Worm (Caenorhabditis elegans): ENCODE results near the gene col-86.
"Not testable (repeated sequence)": the region's sequence is repeated elsewhere in the genome, so short reads cannot be mapped to it uniquely, and the experiment has no call there.

col-86 gene

ce11 chrII:13078848-13079428 is 19.1 kb downstream of the col-86 start, which contains the start of gene F42G4.6:
Gene F42G4.6 (plus strand): TSS chrII:13079378.
- TF ChIP-seq unc-62 (GFP tag; optimal IDR thresholded peaks at IDR 0.05), result no peak

- TF ChIP-seq unc-62 (GFP tag; optimal IDR thresholded peaks at IDR 0.05), result no peak
These were observed 20.3 kb downstream of the col-86 start for ce11 chrII:13077746-13078145.

- TF ChIP-seq unc-62 (GFP tag; optimal IDR thresholded peaks at IDR 0.05), result no peak
These were observed 21.7 kb downstream of the col-86 start for ce11 chrII:13076301-13076916.

- no peak for TF ChIP-seq unc-62 (GFP tag; optimal IDR thresholded peaks at IDR 0.05)
These were observed 24.3 kb downstream of the col-86 start for ce11 chrII:13073742-13074141.

ce11 chrII:13073102-13073501 is 25.0 kb downstream of the col-86 start, which contains the start of gene F42G4.5:
Gene F42G4.5 (plus strand): TSS chrII:13073480.
- no peak for TF ChIP-seq unc-62 (GFP tag; optimal IDR thresholded peaks at IDR 0.05)

ce11 chrII:13066777-13067290 is 31.2 kb downstream of the col-86 start:
- TF ChIP-seq unc-62 (GFP tag; optimal IDR thresholded peaks at IDR 0.05), result no peak

- TF ChIP-seq unc-62 (GFP tag; optimal IDR thresholded peaks at IDR 0.05), result no peak
These were observed 32.8 kb downstream of the col-86 start for ce11 chrII:13065251-13065650.

- no peak for TF ChIP-seq unc-62 (GFP tag; optimal IDR thresholded peaks at IDR 0.05)
These were observed 38.9 kb downstream of the col-86 start for ce11 chrII:13059196-13059595.

- TF ChIP-seq unc-62 (GFP tag; optimal IDR thresholded peaks at IDR 0.05), result no peak
These were observed 41.5 kb downstream of the col-86 start, which contains the start of gene zyx-1 for ce11 chrII:13056580-13056979. Gene zyx-1 (plus strand): TSS chrII:13056910.

ce11 chrII:13053443-13053842 is 44.6 kb downstream of the col-86 start:
- no peak for TF ChIP-seq unc-62 (GFP tag; optimal IDR thresholded peaks at IDR 0.05)

ce11 chrII:13050050-13050449 is 48.0 kb downstream of the col-86 start:
- no peak for TF ChIP-seq unc-62 (GFP tag; optimal IDR thresholded peaks at IDR 0.05)

ce11 chrII:13047609-13048008 is 50.5 kb downstream of the col-86 start, which contains the start of gene F42G4.2:
Gene F42G4.2 (plus strand): TSS chrII:13047909.
- TF ChIP-seq unc-62 (GFP tag; optimal IDR thresholded peaks at IDR 0.05), result not testable (repeated sequence)

ce11 chrII:13047106-13047505 is 51.0 kb downstream of the col-86 start, which contains the start of gene F42G4.7:
Gene F42G4.7 (minus strand): TSS chrII:13047290.
- TF ChIP-seq unc-62 (GFP tag; optimal IDR thresholded peaks at IDR 0.05), result not testable (repeated sequence)

Data from whole organism, dauer.